Worm (Caenorhabditis elegans) whole organism, young adult: ENCODE data around the gene magu-4.

Source experiments
- B0035.1 ChIP-seq: sonication (generic microtip); optimal IDR thresholded peaks from 2 replicates; lab custom pipeline; 2016; ENCODE audit warnings: missing genetic modification characterization, mild to moderate bottlenecking, missing compliant biosample characterization, missing genotype, missing genetic modification reagents
- B0336.3 ChIP-seq: fragments of 200-800 bp; sonication (Bioruptor generic); IDR thresholded peaks from 2 replicates; pipeline ENCODE4 v1.3.6; 2022; ENCODE audit warnings: missing genetic modification characterization, missing compliant biosample characterization
- F33H1.4 ChIP-seq: fragments of 200-800 bp; sonication (Bioruptor generic); IDR thresholded peaks from 2 replicates; pipeline ENCODE4 v1.3.6; 2022; ENCODE audit warnings: missing genetic modification reagents, missing genetic modification characterization, missing compliant biosample characterization
- F57A8.1 ChIP-seq: fragments of 200-800 bp; sonication (Bioruptor generic); optimal IDR thresholded peaks from 2 replicates; lab custom pipeline; 2018; ENCODE audit warnings: mild to moderate bottlenecking, missing genetic modification characterization, moderate library complexity, missing compliant biosample characterization
- ama-1 ChIP-seq, 3 experiments: fragments of 150-350 bp in 1 of 3; sonication (generic microtip) in 2 of 3; optimal IDR thresholded peaks; 2 replicates each; lab custom pipeline; 2014 to 2018; ENCODE audit warnings: missing biosample characterization in 2 of 3, missing genetic modification characterization in 2 of 3, missing genetic modification reagents in 2 of 3
- aptf-2 ChIP-seq: fragments of 200-800 bp; sonication (Bioruptor generic); conservative IDR thresholded peaks from 2 replicates; pipeline ENCODE4 v1.3.6; 2022; ENCODE audit warnings: missing genetic modification reagents, missing genetic modification characterization, missing compliant biosample characterization
- egrh-3 ChIP-seq: fragments of 200-800 bp; sonication (Bioruptor generic); IDR thresholded peaks from 2 replicates; pipeline ENCODE4 v1.3.6; 2022; ENCODE audit warnings: missing genetic modification reagents, missing genetic modification characterization, missing compliant biosample characterization
- lin-54 ChIP-seq: fragments of 200-800 bp; sonication (Bioruptor generic); optimal IDR thresholded peaks from 2 replicates; lab custom pipeline; 2018; ENCODE audit warnings: mild to moderate bottlenecking, missing genetic modification characterization, missing compliant biosample characterization
- snpc-4 ChIP-seq, 5 experiments: fragments of 150-350 bp in 1 of 5; sonication (generic microtip) in 4 of 5; optimal IDR thresholded peaks; 2 replicates each; lab custom pipeline; 2014 to 2018; ENCODE audit warnings: missing genetic modification characterization in 5 of 5, missing biosample characterization in 3 of 5, antibody characterized with exemption in 2 of 5, mild to moderate bottlenecking in 2 of 5, missing compliant biosample characterization in 2 of 5, missing genotype in 2 of 5, moderate library complexity in 2 of 5, missing genetic modification reagents in 1 of 5
- unc-130 ChIP-seq: sonication (generic microtip); optimal IDR thresholded peaks from 2 replicates; lab custom pipeline; 2016; ENCODE audit warnings: missing genetic modification reagents, missing genetic modification characterization, missing compliant biosample characterization

DNA sequence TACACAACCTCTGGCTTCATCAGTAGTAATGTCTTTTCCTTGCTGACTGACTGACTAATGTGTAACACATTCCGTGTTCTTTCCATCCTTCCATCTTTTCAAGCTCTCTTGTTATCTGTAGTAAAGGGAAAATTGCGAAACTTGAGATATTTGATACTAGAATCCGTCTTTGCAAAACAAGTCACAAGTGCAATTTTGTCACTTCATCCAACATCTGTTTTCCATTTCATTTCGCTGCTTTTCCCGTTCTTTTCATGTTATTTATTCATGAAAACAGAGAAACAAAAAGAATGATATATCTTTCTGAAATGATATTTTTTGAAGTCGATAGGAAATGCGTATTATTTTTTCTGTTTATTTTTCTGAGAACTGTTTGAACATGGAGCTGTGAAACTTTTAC lies 36.5 kb downstream of the magu-4 start:
- TF ChIP-seq snpc-4 (GFP tag; optimal IDR thresholded peaks at IDR 0.05; lab: Kevin White, UChicago) (no peak), snpc-4 (tag; optimal IDR thresholded peaks at IDR 0.05; lab: Kevin White, UChicago) (no peak), B0336.3 (GFP tag; lab: Robert Waterston, UW) (no peak), lin-54 (GFP tag; lab: Kevin White, UChicago) (no peak), unc-130 (GFP tag; lab: Kevin White, UChicago) (no peak), aptf-2 (no peak), egrh-3 (GFP tag; lab: Robert Waterston, UW) (no peak), B0035.1 (tag; lab: Kevin White, UChicago) (no peak), ama-1 (optimal IDR thresholded peaks at IDR 0.05; lab: Kevin White, UChicago) (no peak), ama-1 (GFP tag; optimal IDR thresholded peaks at IDR 0.05; lab: Kevin White, UChicago) (no peak), F57A8.1 (GFP tag; lab: Kevin White, UChicago) (no peak), F33H1.4 (GFP tag; lab: Robert Waterston, UW) (no peak)
